Fruit fly (Drosophila melanogaster) whole organism, embryonic: ENCODE data around the gene CG14535.

Experiments used
- Atf6 ChIP-seq: fragments of 200-800 bp; sonication (Bioruptor generic); IDR thresholded peaks from 2 replicates; pipeline ENCODE4 v1.3.6; 2022; ENCODE audit warnings: missing biosample characterization, missing genetic modification characterization
- Bdp1 ChIP-seq: fragments of 200-800 bp; sonication (Bioruptor generic); optimal IDR thresholded peaks from 3 replicates; lab custom pipeline; 2016; ENCODE audit warnings: missing biosample characterization, missing genetic modification characterization
- Bgb ChIP-seq: fragments of 200-800 bp; sonication (Bioruptor generic); IDR thresholded peaks from 2 replicates; pipeline ENCODE4 v1.3.6; 2022; ENCODE audit warnings: missing biosample characterization, missing genetic modification characterization; ENCODE audit not compliant: partially characterized antibody
- CG11085 ChIP-seq: fragments of 200-800 bp; sonication (Bioruptor generic); IDR thresholded peaks from 2 replicates; pipeline ENCODE4 v1.3.6; 2022; ENCODE audit warnings: missing biosample characterization, missing genetic modification characterization
- CG11247 ChIP-seq: fragments of 200-800 bp; sonication (Bioruptor generic); IDR thresholded peaks from 2 replicates; pipeline ENCODE4 v1.3.6; 2022; ENCODE audit warnings: missing biosample characterization, missing genetic modification characterization
- CG11456 ChIP-seq: fragments of 200-800 bp; sonication (Bioruptor generic); IDR thresholded peaks from 3 replicates; pipeline ENCODE4 v1.3.6; 2022; ENCODE audit warnings: missing biosample characterization, missing genetic modification characterization
- CG12391 ChIP-seq: fragments of 200-800 bp; sonication (Bioruptor generic); optimal IDR thresholded peaks from 3 replicates; lab custom pipeline; 2018; ENCODE audit warnings: missing biosample characterization, mild to moderate bottlenecking, missing genetic modification characterization, moderate library complexity
- CG13287 ChIP-seq: fragments of 200-800 bp; sonication (Bioruptor generic); IDR thresholded peaks from 2 replicates; pipeline ENCODE4 v1.3.6; 2022; ENCODE audit warnings: missing biosample characterization, missing genetic modification characterization; ENCODE audit not compliant: partially characterized antibody
- CG13624 ChIP-seq: fragments of 200-800 bp; sonication (Bioruptor generic); optimal IDR thresholded peaks from 2 replicates; lab custom pipeline; 2016; ENCODE audit warnings: missing biosample characterization, missing genetic modification characterization
- CG14014 ChIP-seq: fragments of 200-800 bp; sonication (Bioruptor generic); IDR thresholded peaks from 2 replicates; pipeline ENCODE4 v1.3.6; 2022; ENCODE audit warnings: missing biosample characterization, missing genetic modification characterization
- CG16813 ChIP-seq: fragments of 200-800 bp; sonication (Bioruptor generic); IDR thresholded peaks from 3 replicates; pipeline ENCODE4 v1.3.6; 2022; ENCODE audit warnings: missing biosample characterization, missing genetic modification characterization; ENCODE audit not compliant: partially characterized antibody
- CG17912 ChIP-seq: fragments of 200-800 bp; sonication (Bioruptor generic); optimal IDR thresholded peaks from 2 replicates; lab custom pipeline; 2018; ENCODE audit warnings: missing biosample characterization, mild to moderate bottlenecking, missing genetic modification characterization
- CG18619 ChIP-seq: fragments of 200-800 bp; sonication (Bioruptor generic); optimal IDR thresholded peaks from 3 replicates; lab custom pipeline; 2017; ENCODE audit warnings: missing biosample characterization, mild to moderate bottlenecking, missing genetic modification characterization
- CG2120 ChIP-seq: fragments of 200-800 bp; sonication (Bioruptor generic); optimal IDR thresholded peaks from 3 replicates; lab custom pipeline; 2016; ENCODE audit warnings: missing biosample characterization, missing genetic modification characterization
- CG3065 ChIP-seq: fragments of 200-800 bp; sonication (Bioruptor generic); optimal IDR thresholded peaks from 2 replicates; lab custom pipeline; 2016; ENCODE audit warnings: missing biosample characterization, missing genetic modification characterization
- CG34224 ChIP-seq: fragments of 200-800 bp; sonication (Bioruptor generic); IDR thresholded peaks from 3 replicates; pipeline ENCODE4 v1.3.6; 2022; ENCODE audit warnings: missing biosample characterization, missing genetic modification characterization; ENCODE audit not compliant: partially characterized antibody
- CG34376 ChIP-seq: fragments of 200-800 bp; sonication (Bioruptor generic); optimal IDR thresholded peaks from 2 replicates; lab custom pipeline; 2018; ENCODE audit warnings: missing biosample characterization, mild to moderate bottlenecking, missing genetic modification characterization
- CG42726 ChIP-seq: fragments of 200-800 bp; sonication (Bioruptor generic); IDR thresholded peaks from 2 replicates; pipeline ENCODE4 v1.3.6; 2022; ENCODE audit warnings: missing biosample characterization, missing genetic modification characterization; ENCODE audit not compliant: partially characterized antibody
- CG4360 ChIP-seq: fragments of 200-800 bp; sonication (Bioruptor generic); IDR thresholded peaks from 2 replicates; pipeline ENCODE4 v1.3.6; 2022; ENCODE audit warnings: missing biosample characterization, missing genetic modification characterization
- CG6765 ChIP-seq: fragments of 200-800 bp; sonication (Bioruptor generic); optimal IDR thresholded peaks from 3 replicates; lab custom pipeline; 2017; ENCODE audit warnings: missing biosample characterization, mild to moderate bottlenecking, missing genetic modification characterization
- CG7963 ChIP-seq: fragments of 200-800 bp; sonication (Bioruptor generic); IDR thresholded peaks from 3 replicates; pipeline ENCODE4 v1.3.6; 2022; ENCODE audit warnings: missing biosample characterization, missing genetic modification characterization; ENCODE audit not compliant: partially characterized antibody
- CG8478 ChIP-seq: fragments of >200 bp; optimal IDR thresholded peaks from 2 replicates; lab custom pipeline; 2018
- CG9215 ChIP-seq: fragments of 200-800 bp; sonication (Bioruptor generic); IDR thresholded peaks from 2 replicates; pipeline ENCODE4 v1.3.6; 2022; ENCODE audit warnings: missing biosample characterization, missing genetic modification characterization
- Dbx ChIP-seq: fragments of 200-800 bp; sonication (Bioruptor generic); IDR thresholded peaks from 3 replicates; pipeline ENCODE4 v1.3.6; 2022; ENCODE audit warnings: missing biosample characterization, missing genetic modification characterization
- Doc3 ChIP-seq: fragments of 200-800 bp; sonication (Bioruptor generic); IDR thresholded peaks from 3 replicates; pipeline ENCODE4 v1.3.6; 2022; ENCODE audit warnings: missing biosample characterization, missing genetic modification characterization; ENCODE audit not compliant: partially characterized antibody
- H2.0 ChIP-seq: fragments of 200-800 bp; sonication (Bioruptor generic); IDR thresholded peaks from 2 replicates; pipeline ENCODE4 v1.3.6; 2022; ENCODE audit warnings: missing biosample characterization, missing genetic modification characterization
- Scr ChIP-seq: fragments of 200-800 bp; sonication (Bioruptor generic); IDR thresholded peaks from 2 replicates; pipeline ENCODE4 v1.3.6; 2022; ENCODE audit warnings: missing biosample characterization, missing genetic modification characterization; ENCODE audit not compliant: partially characterized antibody
- amos ChIP-seq: fragments of 200-800 bp; sonication (Bioruptor generic); IDR thresholded peaks from 2 replicates; pipeline ENCODE4 v1.3.6; 2022; ENCODE audit warnings: missing biosample characterization, missing genetic modification characterization; ENCODE audit not compliant: partially characterized antibody
- bbx ChIP-seq: fragments of 200-800 bp; sonication (Bioruptor generic); IDR thresholded peaks from 2 replicates; pipeline ENCODE4 v1.3.6; 2022; ENCODE audit warnings: missing biosample characterization, missing genetic modification characterization; ENCODE audit not compliant: partially characterized antibody
- btn ChIP-seq: fragments of 200-800 bp; sonication (Bioruptor generic); optimal IDR thresholded peaks from 2 replicates; lab custom pipeline; 2016; ENCODE audit warnings: missing biosample characterization, missing genetic modification characterization
- chif ChIP-seq, 2 experiments: fragments of 200-800 bp; sonication (Bioruptor generic); optimal IDR thresholded peaks; 3 replicates each; lab custom pipeline; 2016; ENCODE audit warnings: missing biosample characterization in 2 of 2, missing genetic modification characterization in 2 of 2
- chinmo ChIP-seq: fragments of 200-800 bp; sonication (Bioruptor generic); IDR thresholded peaks from 4 replicates; pipeline ENCODE4 v1.3.6; 2022; ENCODE audit warnings: missing biosample characterization, missing genetic modification characterization; ENCODE audit not compliant: partially characterized antibody
- dmrt11E ChIP-seq: fragments of 200-800 bp; sonication (Bioruptor generic); optimal IDR thresholded peaks from 3 replicates; lab custom pipeline; 2018; ENCODE audit warnings: missing biosample characterization, mild to moderate bottlenecking, missing genetic modification characterization, moderate library complexity
- insv ChIP-seq, 2 experiments: fragments of 200-800 bp; sonication (Bioruptor generic); optimal IDR thresholded peaks; 3 replicates each; lab custom pipeline; 2016 to 2018; ENCODE audit warnings: missing biosample characterization in 2 of 2, missing genetic modification characterization in 2 of 2
- inv ChIP-seq: fragments of 200-800 bp; sonication (Bioruptor generic); IDR thresholded peaks from 2 replicates; pipeline ENCODE4 v1.3.6; 2022; ENCODE audit warnings: missing biosample characterization, missing genetic modification characterization; ENCODE audit not compliant: partially characterized antibody
- knrl ChIP-seq: fragments of 200-800 bp; sonication (Bioruptor generic); IDR thresholded peaks from 3 replicates; pipeline ENCODE4 v1.3.6; 2022; ENCODE audit warnings: missing biosample characterization, missing genetic modification characterization; ENCODE audit not compliant: partially characterized antibody
- nerfin-1 ChIP-seq: fragments of 200-800 bp; sonication (Bioruptor generic); optimal IDR thresholded peaks from 3 replicates; lab custom pipeline; 2019; ENCODE audit warnings: missing biosample characterization, mild to moderate bottlenecking, missing genetic modification characterization, moderate library complexity
- nerfin-2 ChIP-seq: fragments of 200-800 bp; sonication (Bioruptor generic); IDR thresholded peaks from 2 replicates; pipeline ENCODE4 v1.3.6; 2022; ENCODE audit warnings: missing biosample characterization, missing genetic modification characterization; ENCODE audit not compliant: partially characterized antibody
- onecut ChIP-seq: fragments of 200-800 bp; sonication (Bioruptor generic); IDR thresholded peaks from 2 replicates; pipeline ENCODE4 v1.3.6; 2022; ENCODE audit warnings: missing biosample characterization, missing genetic modification characterization
- peb ChIP-seq: fragments of 200-800 bp; sonication (Bioruptor generic); IDR thresholded peaks from 2 replicates; pipeline ENCODE4 v1.3.6; 2022; ENCODE audit warnings: missing biosample characterization, missing genetic modification characterization
- pfk ChIP-seq: fragments of 200-800 bp; sonication (Bioruptor generic); optimal IDR thresholded peaks from 2 replicates; lab custom pipeline; 2018; ENCODE audit warnings: missing biosample characterization, mild to moderate bottlenecking, missing genetic modification characterization, moderate library complexity
- sens ChIP-seq: fragments of 200-800 bp; sonication (Bioruptor generic); peaks from one replicate; lab custom pipeline; 2016; ENCODE audit warnings: missing biosample characterization, missing genetic modification characterization
- sima ChIP-seq: fragments of 200-800 bp; sonication (Bioruptor generic); optimal IDR thresholded peaks from 2 replicates; lab custom pipeline; 2016; ENCODE audit warnings: missing biosample characterization, missing genetic modification characterization
- slbo ChIP-seq: fragments of 200-800 bp; sonication (Bioruptor generic); IDR thresholded peaks from 2 replicates; pipeline ENCODE4 v1.3.6; 2022; ENCODE audit warnings: missing biosample characterization, missing genetic modification characterization
- tna ChIP-seq: fragments of 200-800 bp; sonication (Bioruptor generic); IDR thresholded peaks from 2 replicates; pipeline ENCODE4 v1.3.6; 2022; ENCODE audit warnings: missing biosample characterization, missing genetic modification characterization; ENCODE audit not compliant: partially characterized antibody
- trem ChIP-seq: fragments of 200-800 bp; optimal IDR thresholded peaks from 3 replicates; lab custom pipeline; 2019; ENCODE audit warnings: missing biosample characterization, mild to moderate bottlenecking, missing genetic modification characterization, moderate library complexity
- vnd ChIP-seq: fragments of 200-800 bp; sonication (Bioruptor generic); IDR thresholded peaks from 3 replicates; pipeline ENCODE4 v1.3.6; 2022; ENCODE audit warnings: missing biosample characterization, missing genetic modification characterization; ENCODE audit not compliant: partially characterized antibody
- wor ChIP-seq: fragments of 200-800 bp; sonication (Bioruptor generic); IDR thresholded peaks from 2 replicates; pipeline ENCODE4 v1.3.6; 2022; ENCODE audit warnings: missing biosample characterization, missing genetic modification characterization
- zen ChIP-seq: fragments of 200-800 bp; sonication (Bioruptor generic); optimal IDR thresholded peaks from 3 replicates; lab custom pipeline; 2018; ENCODE audit warnings: missing biosample characterization, mild to moderate bottlenecking, missing genetic modification characterization, moderate library complexity
- zen2 ChIP-seq: fragments of 200-800 bp; sonication (Bioruptor generic); IDR thresholded peaks from 3 replicates; pipeline ENCODE4 v1.3.6; 2022; ENCODE audit warnings: missing biosample characterization, missing genetic modification characterization; ENCODE audit not compliant: partially characterized antibody

Gene CG14535

DNA sequence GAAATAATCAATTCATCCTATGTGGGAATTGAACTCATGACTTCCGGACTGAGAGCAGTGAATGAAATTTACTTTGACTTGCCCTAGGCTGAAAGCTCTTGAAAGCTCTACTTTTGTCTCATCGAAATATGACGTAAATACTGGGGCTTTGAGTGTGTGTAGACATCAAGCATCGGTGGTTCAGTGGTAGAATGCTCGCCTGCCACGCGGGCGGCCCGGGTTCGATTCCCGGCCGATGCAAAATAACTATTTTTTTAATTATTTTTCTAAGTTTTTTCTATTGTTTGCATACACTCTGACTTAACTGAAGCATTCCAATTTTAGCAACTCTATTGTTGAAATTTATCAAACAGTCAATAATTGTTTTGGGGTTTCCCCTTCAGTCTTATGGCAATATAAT is 17.4 kb upstream of the CG14535 start:
- TF ChIP-seq chif (GFP tag; optimal IDR thresholded peaks at IDR 0.05; lab: Kevin White, UChicago) = no peak
- peak; percentile 3 for TF ChIP-seq sens (GFP tag; lab: Kevin White, UChicago)
- peak; percentile 96 for TF ChIP-seq Bdp1 (GFP tag; lab: Kevin White, UChicago)
- no peak for TF ChIP-seq CG18619 (GFP tag; lab: Kevin White, UChicago)
- TF ChIP-seq tna (GFP tag; lab: Robert Waterston, UW) = peak; percentile 92
- peak; percentile 94 for TF ChIP-seq nerfin-2 (GFP tag; lab: Robert Waterston, UW)
- peak; percentile 79 for TF ChIP-seq bbx (GFP tag; lab: Robert Waterston, UW)
- TF ChIP-seq dmrt11E (tag; lab: Kevin White, UChicago) = no peak
- no peak for TF ChIP-seq nerfin-1 (tag; lab: Kevin White, UChicago)
- no peak for TF ChIP-seq CG11085 (GFP tag; lab: Robert Waterston, UW)
- peak; percentile 78 for TF ChIP-seq zen2 (GFP tag; lab: Robert Waterston, UW)
- no peak for TF ChIP-seq H2.0 (GFP tag; lab: Robert Waterston, UW)
- TF ChIP-seq Doc3 (GFP tag; lab: Robert Waterston, UW) = peak; percentile 50; the same call in 2 of the 3 replicates
- TF ChIP-seq chinmo (GFP tag; lab: Robert Waterston, UW) = peak; percentile 44; the same call in 1 of the 4 replicates
- 0 out of 2 replicates have a peak, but pooled peaks have one; percentile 31 for TF ChIP-seq Atf6 (GFP tag; lab: Robert Waterston, UW)
- TF ChIP-seq Dbx = no peak
- TF ChIP-seq pfk (GFP tag; lab: Kevin White, UChicago) = no peak
- TF ChIP-seq onecut (GFP tag; lab: Robert Waterston, UW) = peak; percentile 23; the same call in 1 of the 2 replicates
- peak; percentile 39; the same call in 1 of the 2 replicates for TF ChIP-seq inv (GFP tag; lab: Robert Waterston, UW)
- TF ChIP-seq zen (tag; lab: Kevin White, UChicago) = no peak
- no peak for TF ChIP-seq CG11247 (GFP tag; lab: Robert Waterston, UW)
- no peak for TF ChIP-seq CG4360 (GFP tag; lab: Robert Waterston, UW)
- peak; percentile 70 for TF ChIP-seq Scr (GFP tag; lab: Robert Waterston, UW)
- TF ChIP-seq amos = peak; percentile 72
- TF ChIP-seq Bgb (GFP tag; lab: Robert Waterston, UW) = peak; percentile 88
- no peak for TF ChIP-seq CG14014 (GFP tag; lab: Robert Waterston, UW)
- TF ChIP-seq CG7963 (GFP tag; lab: Robert Waterston, UW) = peak; percentile 69; the same call in 2 of the 3 replicates
- no peak for TF ChIP-seq CG13624 (GFP tag; lab: Kevin White, UChicago)
- no peak for TF ChIP-seq CG17912 (GFP tag; lab: Kevin White, UChicago)
- no peak for TF ChIP-seq CG6765
- TF ChIP-seq CG13287 (GFP tag; lab: Robert Waterston, UW) = peak; percentile 74
- TF ChIP-seq CG2120 (GFP tag; lab: Kevin White, UChicago) = no peak
- no peak for TF ChIP-seq CG8478
- peak; percentile 84 for TF ChIP-seq vnd (GFP tag; lab: Robert Waterston, UW)
- peak; percentile 75 for TF ChIP-seq CG16813 (GFP tag; lab: Robert Waterston, UW)
- TF ChIP-seq btn (GFP tag; lab: Kevin White, UChicago) = no peak
- no peak for TF ChIP-seq CG11456 (GFP tag; lab: Robert Waterston, UW)
- no peak for TF ChIP-seq CG34376 (GFP tag; lab: Kevin White, UChicago)
- no peak for TF ChIP-seq CG12391 (tag; lab: Kevin White, UChicago)
- no peak for TF ChIP-seq trem (tag; lab: Kevin White, UChicago)
- 0 out of 2 replicates have a peak, but pooled peaks have one; percentile 15 for TF ChIP-seq slbo (GFP tag; lab: Robert Waterston, UW)
- no peak for TF ChIP-seq CG9215 (GFP tag; lab: Robert Waterston, UW)
- peak; percentile 87 for TF ChIP-seq CG42726 (GFP tag; lab: Robert Waterston, UW)
- TF ChIP-seq sima (GFP tag; lab: Kevin White, UChicago) = no peak
- TF ChIP-seq insv (GFP tag; optimal IDR thresholded peaks at IDR 0.05; lab: Kevin White, UChicago) = no peak
- no peak for TF ChIP-seq peb (GFP tag; lab: Robert Waterston, UW)
- TF ChIP-seq CG3065 (GFP tag; lab: Kevin White, UChicago) = no peak
- TF ChIP-seq CG34224 (GFP tag; lab: Robert Waterston, UW) = peak; percentile 70
- TF ChIP-seq knrl = peak; percentile 78
- TF ChIP-seq wor = no peak
